Fruit fly (Drosophila melanogaster) whole organism, embryonic: ENCODE measurements around the gene CG7518.
A peak's percentile ranks its signal among the peaks of the same experiment; 100 is the strongest.

Experiments
- Awh ChIP-seq: fragments of 200-800 bp; sonication (Bioruptor generic); IDR thresholded peaks from 2 replicates; pipeline ENCODE4, ENCODE4 v1.3.6; 2022; ENCODE audit warnings: missing biosample characterization, missing genetic modification characterization
- CG10267 ChIP-seq: fragments of 200-800 bp; sonication (Bioruptor generic); optimal IDR thresholded peaks from 2 replicates; lab custom pipeline; 2018; ENCODE audit warnings: missing biosample characterization, mild to moderate bottlenecking, missing genetic modification characterization, moderate library complexity
- CG10543 ChIP-seq: fragments of 200-800 bp; sonication (Bioruptor generic); optimal IDR thresholded peaks from 3 replicates; lab custom pipeline; 2017; ENCODE audit warnings: missing biosample characterization, mild to moderate bottlenecking, missing genetic modification characterization, moderate library complexity
- CG11085 ChIP-seq: fragments of 200-800 bp; sonication (Bioruptor generic); IDR thresholded peaks from 2 replicates; pipeline ENCODE4 v1.3.6; 2022; ENCODE audit warnings: missing biosample characterization, missing genetic modification characterization
- CG11696 ChIP-seq: fragments of 200-800 bp; sonication (Bioruptor generic); IDR thresholded peaks from 2 replicates; pipeline ENCODE4 v1.3.6; 2022; ENCODE audit warnings: missing biosample characterization, missing genetic modification characterization
- CG12391 ChIP-seq: fragments of 200-800 bp; sonication (Bioruptor generic); optimal IDR thresholded peaks from 3 replicates; lab custom pipeline; 2018; ENCODE audit warnings: missing biosample characterization, mild to moderate bottlenecking, missing genetic modification characterization, moderate library complexity
- CG13624 ChIP-seq: fragments of 200-800 bp; sonication (Bioruptor generic); optimal IDR thresholded peaks from 2 replicates; lab custom pipeline; 2016; ENCODE audit warnings: missing biosample characterization, missing genetic modification characterization
- CG2120 ChIP-seq: fragments of 200-800 bp; sonication (Bioruptor generic); optimal IDR thresholded peaks from 3 replicates; lab custom pipeline; 2016; ENCODE audit warnings: missing biosample characterization, missing genetic modification characterization
- CG2199 ChIP-seq: fragments of 200-800 bp; sonication (Bioruptor generic); IDR thresholded peaks from 3 replicates; pipeline ENCODE4 v1.3.6; 2022; ENCODE audit warnings: missing biosample characterization, missing genetic modification characterization
- CG2202 ChIP-seq: fragments of 200-800 bp; sonication (Bioruptor generic); optimal IDR thresholded peaks from 2 replicates; lab custom pipeline; 2018; ENCODE audit warnings: missing biosample characterization, mild to moderate bottlenecking, missing genetic modification characterization
- CG31224 ChIP-seq: fragments of 200-800 bp; sonication (Bioruptor generic); IDR thresholded peaks from 2 replicates; pipeline ENCODE4 v1.3.6; 2022; ENCODE audit warnings: missing biosample characterization, missing genetic modification characterization
- CG32532 ChIP-seq: fragments of 200-800 bp; sonication (Bioruptor generic); IDR thresholded peaks from 2 replicates; pipeline ENCODE4 v1.3.6; 2022; ENCODE audit warnings: missing biosample characterization, missing genetic modification characterization
- CG33557 ChIP-seq: fragments of 200-800 bp; sonication (Bioruptor generic); optimal IDR thresholded peaks from 2 replicates; lab custom pipeline; 2019; ENCODE audit warnings: missing biosample characterization, mild to moderate bottlenecking, missing genetic modification characterization, moderate library complexity
- CG3847 ChIP-seq: fragments of 200-800 bp; sonication (Bioruptor generic); IDR thresholded peaks from 2 replicates; pipeline ENCODE4 v1.3.6; 2022; ENCODE audit warnings: missing biosample characterization, missing genetic modification characterization
- CG3995 ChIP-seq: fragments of 200-800 bp; sonication (Bioruptor generic); optimal IDR thresholded peaks from 3 replicates; lab custom pipeline; 2016; ENCODE audit warnings: missing biosample characterization, missing genetic modification characterization
- CG4328 ChIP-seq: fragments of 200-800 bp; sonication (Bioruptor generic); optimal IDR thresholded peaks from 3 replicates; lab custom pipeline; 2017; ENCODE audit warnings: missing biosample characterization, missing genetic modification reagents, missing genetic modification characterization
- CG6254 ChIP-seq: fragments of 200-800 bp; sonication (Bioruptor generic); optimal IDR thresholded peaks from 3 replicates; lab custom pipeline; 2017; ENCODE audit warnings: mild to moderate bottlenecking, missing biosample characterization, missing genetic modification reagents, missing genetic modification characterization
- CG8089 ChIP-seq: fragments of 200-800 bp; sonication (Bioruptor generic); optimal IDR thresholded peaks from 3 replicates; lab custom pipeline; 2016; ENCODE audit warnings: missing biosample characterization, missing genetic modification characterization
- CG9727 ChIP-seq: fragments of 200-800 bp; sonication (Bioruptor generic); optimal IDR thresholded peaks from 3 replicates; lab custom pipeline; 2017; ENCODE audit warnings: missing biosample characterization, mild to moderate bottlenecking, missing genetic modification characterization
- CHES-1-like ChIP-seq: fragments of 200-800 bp; sonication (Bioruptor generic); optimal IDR thresholded peaks from 2 replicates; lab custom pipeline; 2016; ENCODE audit warnings: missing biosample characterization, missing genetic modification characterization
- Dref ChIP-seq: fragments of 200-800 bp; sonication (Bioruptor generic); IDR thresholded peaks from 2 replicates; pipeline ENCODE4 v1.3.6; 2022; ENCODE audit warnings: missing biosample characterization, missing genetic modification characterization
- Ets97D ChIP-seq: fragments of 200-800 bp; sonication (Bioruptor generic); optimal IDR thresholded peaks from 3 replicates; lab custom pipeline; 2016; ENCODE audit warnings: missing biosample characterization, missing genetic modification characterization
- HHEX ChIP-seq: fragments of 200-800 bp; sonication (Bioruptor generic); optimal IDR thresholded peaks from 3 replicates; lab custom pipeline; 2017; ENCODE audit warnings: missing biosample characterization, mild to moderate bottlenecking, missing genetic modification characterization, missing genetic modification reagents
- Hr3 ChIP-seq: fragments of 200-800 bp; sonication (Bioruptor generic); optimal IDR thresholded peaks from 3 replicates; lab custom pipeline; 2016; ENCODE audit warnings: missing biosample characterization, missing genetic modification characterization
- Nf-YA ChIP-seq: fragments of 200-800 bp; sonication (Bioruptor generic); IDR thresholded peaks from 2 replicates; pipeline ENCODE4 v1.3.6; 2022; ENCODE audit warnings: missing biosample characterization, missing genetic modification characterization
- Sin3A ChIP-seq: fragments of >200 bp; optimal IDR thresholded peaks from 2 replicates; lab custom pipeline; 2018
- Sry-δ ChIP-seq: fragments of 200-800 bp; sonication (Bioruptor generic); optimal IDR thresholded peaks from 2 replicates; lab custom pipeline; 2016; ENCODE audit warnings: missing biosample characterization, missing genetic modification characterization
- TFAM ChIP-seq: fragments of 200-800 bp; sonication (Bioruptor generic); optimal IDR thresholded peaks from 2 replicates; lab custom pipeline; 2017; ENCODE audit warnings: missing biosample characterization, missing genetic modification characterization, inconsistent platforms
- Xrp1 ChIP-seq: fragments of 200-800 bp; sonication (Bioruptor generic); IDR thresholded peaks from 2 replicates; pipeline ENCODE4 v1.3.6; 2022; ENCODE audit warnings: missing biosample characterization, missing genetic modification characterization
- amos ChIP-seq: fragments of 200-800 bp; sonication (Bioruptor generic); IDR thresholded peaks from 2 replicates; pipeline ENCODE4 v1.3.6; 2022; ENCODE audit warnings: missing biosample characterization, missing genetic modification characterization; ENCODE audit not compliant: partially characterized antibody
- bbx ChIP-seq: fragments of 200-800 bp; sonication (Bioruptor generic); IDR thresholded peaks from 2 replicates; pipeline ENCODE4 v1.3.6; 2022; ENCODE audit warnings: missing biosample characterization, missing genetic modification characterization; ENCODE audit not compliant: partially characterized antibody
- bsh ChIP-seq, 2 experiments: fragments of 200-800 bp; sonication (Bioruptor generic); optimal IDR thresholded peaks; 2 replicates each; lab custom pipeline; 2017 to 2018; ENCODE audit warnings: mild to moderate bottlenecking in 2 of 2, missing biosample characterization in 2 of 2, missing genetic modification characterization in 2 of 2, moderate library complexity in 1 of 2
- croc ChIP-seq: fragments of 200-800 bp; sonication (Bioruptor generic); conservative IDR thresholded peaks from 3 replicates; pipeline ENCODE4 v1.3.6; 2022; ENCODE audit warnings: missing biosample characterization, missing genetic modification characterization
- crol ChIP-seq: fragments of 200-800 bp; sonication (Bioruptor generic); IDR thresholded peaks from 2 replicates; pipeline ENCODE4 v1.3.6; 2022; ENCODE audit warnings: missing biosample characterization, missing genetic modification characterization
- cwo ChIP-seq: fragments of 200-800 bp; sonication (Bioruptor generic); optimal IDR thresholded peaks from 3 replicates; lab custom pipeline; 2017; ENCODE audit warnings: missing biosample characterization, missing genetic modification characterization, mild to moderate bottlenecking, moderate library complexity, missing genetic modification reagents
- eve ChIP-seq, 2 experiments: fragments of >200 bp; optimal IDR thresholded peaks; 2 replicates each; lab custom pipeline; 2017; ENCODE audit warnings: missing biosample characterization in 2 of 2, missing genetic modification characterization in 2 of 2
- ewg ChIP-seq: fragments of 200-800 bp; sonication (Bioruptor generic); optimal IDR thresholded peaks from 3 replicates; lab custom pipeline; 2017; ENCODE audit warnings: mild to moderate bottlenecking, missing biosample characterization, missing genetic modification reagents, missing genetic modification characterization
- fd3F ChIP-seq: fragments of 200-800 bp; sonication (Bioruptor generic); optimal IDR thresholded peaks from 2 replicates; lab custom pipeline; 2018; ENCODE audit warnings: missing biosample characterization, mild to moderate bottlenecking, missing genetic modification characterization, moderate library complexity
- gt ChIP-seq: fragments of 200-800 bp; sonication (Bioruptor generic); IDR thresholded peaks from 2 replicates; pipeline ENCODE4 v1.3.6; 2022; ENCODE audit warnings: missing biosample characterization, missing genetic modification characterization
- jumu ChIP-seq: fragments of 200-800 bp; sonication (Bioruptor generic); optimal IDR thresholded peaks from 3 replicates; lab custom pipeline; 2016; ENCODE audit warnings: missing biosample characterization, missing genetic modification characterization
- lbe ChIP-seq: fragments of 200-800 bp; sonication (Bioruptor generic); optimal IDR thresholded peaks from 2 replicates; lab custom pipeline; 2016; ENCODE audit warnings: missing biosample characterization, mild to moderate bottlenecking, missing genetic modification characterization
- mld ChIP-seq: fragments of 200-800 bp; sonication (Bioruptor generic); IDR thresholded peaks from 3 replicates; pipeline ENCODE4 v1.3.6; 2022; ENCODE audit warnings: missing biosample characterization, missing genetic modification characterization; ENCODE audit not compliant: partially characterized antibody
- pho ChIP-seq: fragments of 200-800 bp; sonication (Bioruptor generic); optimal IDR thresholded peaks from 2 replicates; lab custom pipeline; 2016; ENCODE audit warnings: missing biosample characterization, missing genetic modification characterization
- scrt ChIP-seq: fragments of 200-800 bp; sonication (Bioruptor generic); optimal IDR thresholded peaks from 2 replicates; lab custom pipeline; 2018; ENCODE audit warnings: missing biosample characterization, mild to moderate bottlenecking, missing genetic modification characterization, moderate library complexity
- sima ChIP-seq: fragments of 200-800 bp; sonication (Bioruptor generic); optimal IDR thresholded peaks from 2 replicates; lab custom pipeline; 2016; ENCODE audit warnings: missing biosample characterization, missing genetic modification characterization
- sob ChIP-seq: fragments of 200-800 bp; sonication (Bioruptor generic); IDR thresholded peaks from 2 replicates; pipeline ENCODE4 v1.3.6; 2022; ENCODE audit warnings: missing biosample characterization, missing genetic modification characterization
- tna ChIP-seq: fragments of 200-800 bp; sonication (Bioruptor generic); IDR thresholded peaks from 2 replicates; pipeline ENCODE4 v1.3.6; 2022; ENCODE audit warnings: missing biosample characterization, missing genetic modification characterization; ENCODE audit not compliant: partially characterized antibody
- unc-4 ChIP-seq: fragments of 200-800 bp; sonication (Bioruptor generic); IDR thresholded peaks from 2 replicates; pipeline ENCODE4 v1.3.6; 2022; ENCODE audit warnings: missing biosample characterization, missing genetic modification characterization; ENCODE audit not compliant: partially characterized antibody
- unpg ChIP-seq: fragments of 200-800 bp; sonication (Bioruptor generic); optimal IDR thresholded peaks from 3 replicates; lab custom pipeline; 2018; ENCODE audit warnings: missing biosample characterization, mild to moderate bottlenecking, missing genetic modification characterization, moderate library complexity

Gene CG7518

dm6 chr3R:12985828-12986530 is 11.9 kb upstream of the CG7518 start, which contains the start of gene CG31342 (continued):
- no peak for TF ChIP-seq Awh (GFP tag; lab: Robert Waterston, UW)
- TF ChIP-seq CG4328 (GFP tag; lab: Kevin White, UChicago) = peak; percentile 6
- TF ChIP-seq mld (GFP tag; lab: Robert Waterston, UW) = 0 out of 3 replicates have a peak, but pooled peaks have one; percentile 45
- TF ChIP-seq pho = peak; percentile 9
- TF ChIP-seq lbe (GFP tag; lab: Kevin White, UChicago) = no peak
- TF ChIP-seq CG32532 (GFP tag; lab: Robert Waterston, UW) = peak; percentile 48; the same call in 1 of the 2 replicates
- peak; percentile 71 for TF ChIP-seq CG3995 (GFP tag; lab: Kevin White, UChicago)
- TF ChIP-seq croc (GFP tag; lab: Robert Waterston, UW) = no peak
- TF ChIP-seq eve (GFP tag; optimal IDR thresholded peaks at IDR 0.05; lab: Kevin White, UChicago) = no peak
- 0 out of 2 replicates have a peak, but pooled peaks have one; percentile 12 for TF ChIP-seq Nf-YA (GFP tag; lab: Robert Waterston, UW)
- TF ChIP-seq Sry-δ = peak; percentile 57
- TF ChIP-seq cwo (GFP tag; lab: Kevin White, UChicago) = no peak
- no peak for TF ChIP-seq HHEX (GFP tag; lab: Kevin White, UChicago)
- TF ChIP-seq tna = peak; percentile 29; the same call in 1 of the 2 replicates
- TF ChIP-seq CG2120 (GFP tag; lab: Kevin White, UChicago) = peak; percentile 49
- TF ChIP-seq CG10543 = no peak
- no peak for TF ChIP-seq ewg (GFP tag; lab: Kevin White, UChicago)
- TF ChIP-seq CG2202 = peak; percentile 2
- TF ChIP-seq TFAM (GFP tag; lab: Kevin White, UChicago) = no peak
- no peak for TF ChIP-seq CHES-1-like (GFP tag; lab: Kevin White, UChicago)
- TF ChIP-seq Sin3A (lab: Kevin White, UChicago) = peak; percentile 12
- no peak for TF ChIP-seq CG2199 (GFP tag; lab: Robert Waterston, UW)
- TF ChIP-seq bbx (GFP tag; lab: Robert Waterston, UW) = peak; percentile 79
- peak; percentile 36 for TF ChIP-seq CG33557
- no peak for TF ChIP-seq CG9727 (GFP tag; lab: Kevin White, UChicago)
- no peak for TF ChIP-seq sima (GFP tag; lab: Kevin White, UChicago)
- no peak for TF ChIP-seq scrt (GFP tag; lab: Kevin White, UChicago)
- TF ChIP-seq jumu (GFP tag; lab: Kevin White, UChicago) = no peak
- TF ChIP-seq CG12391 (tag; lab: Kevin White, UChicago) = peak; percentile 72
- no peak for TF ChIP-seq CG6254 (GFP tag; lab: Kevin White, UChicago)
- TF ChIP-seq sob (GFP tag; lab: Robert Waterston, UW) = peak; percentile 14; the same call in 1 of the 2 replicates
- TF ChIP-seq crol (GFP tag; lab: Robert Waterston, UW) = no peak
- peak; percentile 55; the same call in 1 of the 2 replicates for TF ChIP-seq Xrp1
- no peak for TF ChIP-seq CG31224 (GFP tag; lab: Robert Waterston, UW)
- TF ChIP-seq CG11085 (GFP tag; lab: Robert Waterston, UW) = no peak
- peak; percentile 71 for TF ChIP-seq unc-4 (GFP tag; lab: Robert Waterston, UW)
- peak; percentile 17 for TF ChIP-seq Ets97D
- peak; percentile 22 for TF ChIP-seq Hr3 (GFP tag; lab: Kevin White, UChicago)
- TF ChIP-seq fd3F = peak; percentile 41
- no peak for TF ChIP-seq gt (GFP tag; lab: Robert Waterston, UW)
- peak; percentile 64 for TF ChIP-seq CG10267 (tag; lab: Kevin White, UChicago)
- TF ChIP-seq amos = peak; percentile 75; the same call in 1 of the 2 replicates
- TF ChIP-seq CG8089 (GFP tag; lab: Kevin White, UChicago) = no peak
- peak in 1 of 2 experiments; percentile 62 for TF ChIP-seq bsh (GFP tag; optimal IDR thresholded peaks at IDR 0.05; lab: Kevin White, UChicago)
- no peak for TF ChIP-seq CG11696
- peak; percentile 70 for TF ChIP-seq Dref (GFP tag; lab: Robert Waterston, UW)
- no peak for TF ChIP-seq CG3847
- TF ChIP-seq CG13624 (GFP tag; lab: Kevin White, UChicago) = peak; percentile 67
- TF ChIP-seq unpg (GFP tag; lab: Kevin White, UChicago) = no peak
